Worm (Caenorhabditis elegans): ENCODE data around the gene Y51H7C.7.

Gene Y51H7C.7

DNA sequence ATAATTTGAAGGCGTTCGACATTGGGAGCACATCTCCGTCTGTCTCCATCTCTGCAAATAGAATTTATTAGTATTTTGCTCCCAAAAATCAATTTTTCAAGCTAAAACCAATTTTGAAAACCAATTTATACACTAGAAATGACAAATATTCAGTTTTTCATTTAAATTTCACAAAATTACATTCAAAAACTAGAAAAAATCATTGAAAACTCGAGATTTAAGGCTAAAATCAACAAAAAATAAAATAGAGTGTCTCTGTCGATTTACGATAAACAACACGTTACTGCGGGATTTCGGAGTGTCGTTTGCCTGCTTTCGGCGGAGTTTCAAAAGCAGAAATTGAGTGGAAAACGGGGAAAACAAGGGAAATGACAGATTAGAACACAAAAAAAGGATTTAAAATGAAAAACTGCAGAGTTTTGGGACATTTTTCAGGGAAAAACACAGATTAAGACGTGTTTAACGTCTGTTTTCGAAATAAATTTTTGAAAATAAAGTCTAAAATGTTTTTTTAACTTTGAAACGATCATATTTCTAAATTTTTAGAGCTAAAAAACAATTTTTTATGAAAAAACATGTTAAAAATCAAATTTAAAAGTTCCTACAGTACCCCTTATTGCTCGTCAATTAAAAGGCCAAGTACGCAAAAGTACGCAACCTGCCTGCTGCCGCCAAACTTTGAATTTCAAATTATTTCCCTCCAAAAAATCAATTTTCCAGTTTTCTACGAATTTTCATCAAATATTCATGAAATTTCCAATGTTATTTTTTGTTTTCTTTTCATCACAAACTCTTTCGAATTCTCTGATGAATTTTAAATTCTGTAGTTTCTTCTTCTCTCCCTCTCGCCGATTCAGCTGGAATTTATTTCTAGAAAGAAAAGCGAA lies 35.3 kb downstream of the Y51H7C.7 start, which contains the start of gene nol-6 (continued):
- TF ChIP-seq ekl-4 (GFP tag; IDR thresholded peaks at IDR 0.05) (no peak), mes-4 (tag; optimal IDR thresholded peaks at IDR 0.05) (no peak), zim-3 (tag; optimal IDR thresholded peaks at IDR 0.05) (no peak), somi-1 (GFP tag; optimal IDR thresholded peaks at IDR 0.05) (no peak), Y56A3A.18 (GFP tag; IDR thresholded peaks at IDR 0.05) (no peak), snpc-1.3 (tag; optimal IDR thresholded peaks at IDR 0.05; ENCODE audit: insufficient read depth) (no peak), let-607 (tag; optimal IDR thresholded peaks at IDR 0.05) (no peak), B0336.3 (GFP tag; IDR thresholded peaks at IDR 0.05) (no peak), mel-28 (tag; optimal IDR thresholded peaks at IDR 0.05; ENCODE audit: borderline replicate concordance) (no peak), ztf-3 (GFP tag; optimal IDR thresholded peaks at IDR 0.05) (no peak), xnd-1 (tag; optimal IDR thresholded peaks at IDR 0.05) (peak; percentile 37), sea-2 (GFP tag; IDR thresholded peaks at IDR 0.05) (no peak), lsy-27 (tag; optimal IDR thresholded peaks at IDR 0.05; ENCODE audit: borderline replicate concordance, insufficient read depth) (no peak), hlh-12 (tag; optimal IDR thresholded peaks at IDR 0.05) (no peak), hrde-1 (tag; optimal IDR thresholded peaks at IDR 0.05; ENCODE audit: borderline replicate concordance) (no peak), snpc-3.4 (tag; optimal IDR thresholded peaks at IDR 0.05) (peak; percentile 35), snpc-1.1 (tag; optimal IDR thresholded peaks at IDR 0.05; ENCODE audit: insufficient read depth) (no peak), dpl-1 (GFP tag; optimal IDR thresholded peaks at IDR 0.05) (peak; percentile 75), F33H1.4 (GFP tag; IDR thresholded peaks at IDR 0.05) (peak; percentile 20; the same call in 1 of the 2 replicates), pbrm-1 (GFP tag; IDR thresholded peaks at IDR 0.05) (no peak), F49E8.2 (tag; optimal IDR thresholded peaks at IDR 0.05; ENCODE audit: insufficient read depth) (no peak), T07F8.4 (tag; optimal IDR thresholded peaks at IDR 0.05) (no peak), ztf-6 (GFP tag; IDR thresholded peaks at IDR 0.05) (no peak), attf-6 (GFP tag; IDR thresholded peaks at IDR 0.05) (no peak), K12H6.12 (tag; optimal IDR thresholded peaks at IDR 0.05) (no peak), dpff-1 (tag; optimal IDR thresholded peaks at IDR 0.05) (no peak), nhr-80 (tag; optimal IDR thresholded peaks at IDR 0.05) (no peak), lin-40 (tag; optimal IDR thresholded peaks at IDR 0.05) (no peak), tbx-9 (tag; optimal IDR thresholded peaks at IDR 0.05; ENCODE audit: borderline replicate concordance) (no peak), unc-62 (GFP tag; optimal IDR thresholded peaks at IDR 0.05) (no peak), madf-6 (GFP tag; IDR thresholded peaks at IDR 0.05) (peak; percentile 86), ZK185.1 (tag; optimal IDR thresholded peaks at IDR 0.05; ENCODE audit: poor library complexity, severe bottlenecking) (no peak), gei-17 (GFP tag; optimal IDR thresholded peaks at IDR 0.05) (no peak), lsl-1 (GFP tag; optimal IDR thresholded peaks at IDR 0.05) (peak; percentile 76), chd-7 (tag; optimal IDR thresholded peaks at IDR 0.05) (no peak), nhr-90 (tag; optimal IDR thresholded peaks at IDR 0.05) (no peak), Y95B8A.8 (GFP tag; IDR thresholded peaks at IDR 0.05) (no peak), cebp-2 (GFP tag; IDR thresholded peaks at IDR 0.05) (no peak), nhr-179 (tag; optimal IDR thresholded peaks at IDR 0.05) (no peak), ceh-91 (GFP tag; IDR thresholded peaks at IDR 0.05) (peak; percentile 42; the same call in 1 of the 2 replicates), zfh-2 (GFP tag; conservative IDR thresholded peaks at IDR 0.05) (no peak), Y53F4B.3 (GFP tag; IDR thresholded peaks at IDR 0.05) (no peak), F52B5.7 (tag; optimal IDR thresholded peaks at IDR 0.05) (no peak)
